Worm (Caenorhabditis elegans): ENCODE data around the gene ttr-1.

ttr-1 gene

DNA sequence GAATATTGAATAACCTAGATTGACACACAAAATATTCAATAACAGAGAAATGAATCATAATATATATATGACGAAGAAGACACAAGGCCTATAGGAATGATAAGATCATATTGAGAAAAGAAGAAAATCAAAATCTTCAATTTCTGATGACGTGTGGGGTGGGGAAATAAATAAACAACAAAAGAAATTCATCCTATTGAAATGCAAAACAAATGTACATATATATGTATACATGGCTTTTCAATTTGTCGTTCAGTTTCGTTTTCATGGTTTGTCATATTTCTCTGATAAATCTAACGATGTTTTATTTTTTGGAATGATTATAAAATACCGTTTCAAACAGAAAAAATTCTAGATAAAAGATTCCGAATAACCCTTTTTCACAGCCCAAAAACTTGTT, 2.2 kb upstream of the ttr-1 start, which contains the start of gene ttr-3:
Gene ttr-3, minus strand, starts transcription at position 101 of the 400 bp plus-strand sequence.
- no peak for TF ChIP-seq attf-5 (GFP tag; optimal IDR thresholded peaks at IDR 0.05)
- TF ChIP-seq Y67H2A.10 (GFP tag; conservative IDR thresholded peaks at IDR 0.05): no peak
- no peak for TF ChIP-seq nfya-1 (tag; optimal IDR thresholded peaks at IDR 0.05; ENCODE audit: borderline replicate concordance, insufficient read depth)

DNA sequence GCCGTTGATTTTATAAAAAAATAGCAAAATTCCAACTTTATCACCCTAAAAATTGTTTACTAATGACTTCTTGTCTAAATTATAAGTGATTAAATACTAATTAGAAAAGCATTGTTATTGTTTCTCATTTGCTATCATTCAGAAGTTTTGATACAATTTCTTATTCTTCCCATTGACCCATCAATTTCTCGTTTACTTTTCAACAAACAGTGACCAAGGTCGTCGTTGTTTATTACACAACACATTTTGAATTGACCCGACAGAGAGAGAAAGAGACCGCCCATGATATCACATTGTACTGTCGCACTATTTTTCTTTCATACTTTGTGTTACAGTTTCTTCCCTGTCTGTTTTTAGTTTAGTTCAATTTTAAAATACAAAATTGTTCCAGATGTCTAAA, 1.5 kb upstream of the ttr-1 start, which contains the start of gene ttr-2:
Gene ttr-2, plus strand, starts transcription at position 392 of the 400 bp plus-strand sequence.
- no peak for TF ChIP-seq hlh-12 (tag; optimal IDR thresholded peaks at IDR 0.05)
- no peak for TF ChIP-seq madf-3 (GFP tag; IDR thresholded peaks at IDR 0.05)
- no peak for TF ChIP-seq F49E8.2 (tag; optimal IDR thresholded peaks at IDR 0.05; ENCODE audit: insufficient read depth)
- TF ChIP-seq cebp-2 (GFP tag; IDR thresholded peaks at IDR 0.05): no peak
- TF ChIP-seq ceh-58 (GFP tag; IDR thresholded peaks at IDR 0.05): no peak
- no peak for TF ChIP-seq F22D6.2 (tag; optimal IDR thresholded peaks at IDR 0.05)
- no peak for TF ChIP-seq gei-17 (GFP tag; optimal IDR thresholded peaks at IDR 0.05)

ce11 chrIII:9929525-9929924, 648 bp downstream of the ttr-1 start:
- TF ChIP-seq ztf-3 (GFP tag; optimal IDR thresholded peaks at IDR 0.05): no peak
- TF ChIP-seq ztf-18 (tag; optimal IDR thresholded peaks at IDR 0.05): no peak
- no peak for TF ChIP-seq somi-1 (GFP tag; optimal IDR thresholded peaks at IDR 0.05)
- TF ChIP-seq snpc-1.1 (tag; optimal IDR thresholded peaks at IDR 0.05; ENCODE audit: insufficient read depth): no peak
- TF ChIP-seq lin-26 (GFP tag; IDR thresholded peaks at IDR 0.05): no peak
- no peak for TF ChIP-seq dpl-1 (GFP tag; optimal IDR thresholded peaks at IDR 0.05)

ce11 chrIII:9930406-9930805, 1.5 kb downstream of the ttr-1 start:
- TF ChIP-seq nhr-80 (tag; optimal IDR thresholded peaks at IDR 0.05) (peak; percentile 91), ets-4 (GFP tag; optimal IDR thresholded peaks at IDR 0.05) (no peak), lsy-27 (tag; optimal IDR thresholded peaks at IDR 0.05; ENCODE audit: borderline replicate concordance, insufficient read depth) (no peak), let-607 (tag; optimal IDR thresholded peaks at IDR 0.05) (peak; percentile 1 to 5), cebp-1 (GFP tag; IDR thresholded peaks at IDR 0.05) (no peak), cebp-1 (tag; optimal IDR thresholded peaks at IDR 0.05) (peak; percentile 20)

DNA sequence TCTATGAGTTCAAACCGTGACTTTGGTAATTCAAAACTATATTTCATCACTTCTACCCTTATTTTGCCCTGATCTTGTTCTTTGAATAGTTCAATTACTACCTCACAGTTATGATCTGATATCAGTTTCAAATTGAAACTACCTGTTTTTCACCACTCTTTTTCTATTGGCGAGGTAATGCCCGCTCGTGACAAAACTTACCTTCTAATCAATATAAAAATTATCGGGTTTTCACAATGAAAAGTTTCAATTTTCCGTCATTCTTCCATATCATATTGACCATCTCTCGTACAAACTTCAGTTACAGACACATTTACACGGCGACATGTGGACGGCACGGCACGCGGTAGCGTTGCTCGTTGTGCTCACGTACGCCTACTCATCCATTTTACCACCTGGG, 3.2 kb downstream of the ttr-1 start, which contains the start of gene dec-7:
Gene dec-7, plus strand, starts transcription at position 308 of the 400 bp plus-strand sequence.
- no peak for TF ChIP-seq cebp-1 (GFP tag; IDR thresholded peaks at IDR 0.05)
- peak; percentile 45 for TF ChIP-seq cebp-1 (tag; optimal IDR thresholded peaks at IDR 0.05)
- no peak for TF ChIP-seq bed-1 (GFP tag; IDR thresholded peaks at IDR 0.05)
- no peak for TF ChIP-seq akir-1 (GFP tag; optimal IDR thresholded peaks at IDR 0.05)
- TF ChIP-seq nhr-80 (tag; optimal IDR thresholded peaks at IDR 0.05): peak; percentile 64

DNA sequence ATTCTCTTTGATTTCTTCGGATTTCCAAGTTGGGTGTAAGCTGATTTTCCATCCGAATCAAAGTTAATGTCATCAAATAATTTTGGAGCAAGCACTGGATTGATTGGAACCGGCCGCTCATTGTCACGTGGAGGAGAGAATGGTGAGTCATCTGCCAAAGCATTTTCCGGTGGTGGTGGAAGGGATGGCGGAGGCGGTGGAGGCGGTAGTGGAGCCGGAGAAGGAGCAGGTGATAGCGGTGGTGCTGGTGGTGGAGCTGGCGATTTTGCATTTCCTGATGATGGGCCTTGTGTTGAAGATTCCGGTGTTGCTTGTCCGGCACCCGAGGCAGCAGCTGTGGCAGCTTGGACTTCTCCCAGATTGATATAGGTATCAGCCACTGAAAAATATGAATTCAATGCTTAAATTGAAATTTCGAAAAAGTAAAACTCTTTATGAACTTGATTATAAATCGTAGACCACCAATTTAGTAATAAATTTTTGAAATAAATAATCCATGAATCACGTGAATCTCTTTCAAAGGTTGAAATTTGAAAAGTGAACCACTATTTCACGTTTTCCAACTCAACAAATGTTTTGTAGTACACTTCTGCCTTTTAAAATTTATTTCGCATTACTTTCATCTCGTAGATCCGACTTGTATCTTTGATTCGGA, 12.3 kb downstream of the ttr-1 start, which contains the start of the genes K03H1.9 and K03H1.12:
Gene K03H1.9, minus strand, starts transcription at position 471 of the 655 bp plus-strand sequence.
Gene K03H1.12, plus strand, starts transcription at position 605 of the 655 bp plus-strand sequence.
- TF ChIP-seq unc-130 (GFP tag; optimal IDR thresholded peaks at IDR 0.05): no peak
- no peak for TF ChIP-seq aptf-2 (GFP tag; conservative IDR thresholded peaks at IDR 0.05)
- TF ChIP-seq hmg-20 (GFP tag; IDR thresholded peaks at IDR 0.05): no peak
- TF ChIP-seq attf-5 (GFP tag; optimal IDR thresholded peaks at IDR 0.05): no peak
- TF ChIP-seq egrh-3 (GFP tag; IDR thresholded peaks at IDR 0.05): peak; percentile 59; the same call in 1 of the 2 replicates
- TF ChIP-seq zfh-2 (GFP tag; conservative IDR thresholded peaks at IDR 0.05): peak; percentile 81
- TF ChIP-seq ceh-58 (GFP tag; IDR thresholded peaks at IDR 0.05): no peak
- TF ChIP-seq repo-1 (tag; optimal IDR thresholded peaks at IDR 0.05): no peak
- no peak for TF ChIP-seq nfyb-1 (GFP tag; IDR thresholded peaks at IDR 0.05)
- no peak for TF ChIP-seq lin-40 (tag; optimal IDR thresholded peaks at IDR 0.05)
- TF ChIP-seq cebp-2 (GFP tag; IDR thresholded peaks at IDR 0.05): no peak

Data from whole organism, young adult.